Fruit fly (Drosophila melanogaster) whole organism, embryonic: Measurements from ENCODE around the gene CG31871.

Experiments
- CG11085 ChIP-seq: fragments of 200-800 bp; sonication (Bioruptor generic); IDR thresholded peaks from 2 replicates; pipeline ENCODE4 v1.3.6; 2022; ENCODE audit warnings: missing biosample characterization, missing genetic modification characterization
- CG12155 ChIP-seq: fragments of 200-800 bp; sonication (Bioruptor generic); optimal IDR thresholded peaks from 3 replicates; lab custom pipeline; 2016; ENCODE audit warnings: missing biosample characterization, missing genetic modification characterization
- CG6175 ChIP-seq: fragments of 200-800 bp; sonication (Bioruptor generic); IDR thresholded peaks from 3 replicates; pipeline ENCODE4 v1.3.6; 2022; ENCODE audit warnings: missing biosample characterization, missing genetic modification characterization
- CG8290 ChIP-seq, 3 experiments: fragments of 200-800 bp; sonication (Bioruptor generic); optimal IDR thresholded peaks; 2 replicates each; lab custom pipeline; 2016 to 2019; ENCODE audit warnings: missing biosample characterization in 3 of 3, missing genetic modification characterization in 3 of 3, mild to moderate bottlenecking in 2 of 3, moderate library complexity in 1 of 3
- CkIIα-i1 ChIP-seq: fragments of 200-800 bp; sonication (Bioruptor generic); IDR thresholded peaks from 2 replicates; pipeline ENCODE4 v1.3.6; 2022; ENCODE audit warnings: missing biosample characterization, missing genetic modification characterization
- Lim3 ChIP-seq: fragments of 200-800 bp; sonication (Bioruptor generic); IDR thresholded peaks from 2 replicates; pipeline ENCODE4 v1.3.6; 2022; ENCODE audit warnings: missing biosample characterization, missing genetic modification characterization
- Sox100B ChIP-seq: fragments of 200-800 bp; sonication (Bioruptor generic); optimal IDR thresholded peaks from 3 replicates; lab custom pipeline; 2018; ENCODE audit warnings: missing biosample characterization, mild to moderate bottlenecking, missing genetic modification characterization
- fd96Cb ChIP-seq: fragments of 200-800 bp; sonication (Bioruptor generic); optimal IDR thresholded peaks from 2 replicates; lab custom pipeline; 2018; ENCODE audit warnings: missing biosample characterization, mild to moderate bottlenecking, missing genetic modification characterization, moderate library complexity
- psq ChIP-seq: fragments of 200-800 bp; sonication (Bioruptor generic); optimal IDR thresholded peaks from 2 replicates; lab custom pipeline; 2017; ENCODE audit warnings: missing biosample characterization, missing genetic modification characterization
- ssp ChIP-seq: fragments of 200-800 bp; sonication (Bioruptor generic); IDR thresholded peaks from 2 replicates; pipeline ENCODE4 v1.3.6; 2022; ENCODE audit warnings: missing biosample characterization, missing genetic modification characterization
- stc ChIP-seq: fragments of 200-800 bp; sonication (Bioruptor generic); IDR thresholded peaks from 2 replicates; pipeline ENCODE4 v1.3.6; 2022; ENCODE audit warnings: missing biosample characterization, missing genetic modification characterization
- tio ChIP-seq: fragments of 200-800 bp; sonication (Bioruptor generic); optimal IDR thresholded peaks from 2 replicates; lab custom pipeline; 2017; ENCODE audit warnings: missing biosample characterization, missing genetic modification characterization, inconsistent platforms

dm6 chr2L:10625935-10626334, 35.9 kb upstream of the CG31871 start:
- TF ChIP-seq fd96Cb (tag; lab: Kevin White, UChicago) (no peak), CG8290 (GFP tag; optimal IDR thresholded peaks at IDR 0.05; lab: Kevin White, UChicago) (no peak), CG8290 (tag; optimal IDR thresholded peaks at IDR 0.05; lab: Kevin White, UChicago) (no peak), tio (GFP tag; lab: Kevin White, UChicago) (no peak), ssp (GFP tag; lab: Robert Waterston, UW) (no peak), CG6175 (GFP tag; lab: Robert Waterston, UW) (no peak), CG11085 (GFP tag; lab: Robert Waterston, UW) (no peak), CG12155 (no peak), Sox100B (no peak), psq (GFP tag; lab: Kevin White, UChicago) (no peak), Lim3 (GFP tag; lab: Robert Waterston, UW) (no peak), CkIIα-i1 (no peak), stc (no peak)
